Fruit fly (Drosophila melanogaster): ENCODE results near the gene msn.

The msn gene

dm6 chr3L:2551137-2551676 is 35.1 kb downstream of the msn start:
- TF ChIP-seq tai (GFP tag; optimal IDR thresholded peaks at IDR 0.05) (no peak), Hr83 (GFP tag; optimal IDR thresholded peaks at IDR 0.05; ENCODE audit: poor library complexity, severe bottlenecking) (no peak), OdsH (GFP tag; optimal IDR thresholded peaks at IDR 0.05) (no peak), dl (GFP tag; optimal IDR thresholded peaks at IDR 0.05; ENCODE audit: insufficient read depth in 1 of 2, partially characterized antibody in 2 of 2) (no peak), Hr78 (GFP tag; optimal IDR thresholded peaks at IDR 0.05) (no peak), sage (GFP tag; optimal IDR thresholded peaks at IDR 0.05) (no peak), foxo (GFP tag; optimal IDR thresholded peaks at IDR 0.05) (no peak), woc (GFP tag; optimal IDR thresholded peaks at IDR 0.05) (no peak), Jra (GFP tag; optimal IDR thresholded peaks at IDR 0.05) (no peak), sv (GFP tag; optimal IDR thresholded peaks at IDR 0.05) (no peak), CrebA (GFP tag; optimal IDR thresholded peaks at IDR 0.05; ENCODE audit: borderline replicate concordance) (no peak), usp (GFP tag; optimal IDR thresholded peaks at IDR 0.05) (no peak), lola (GFP tag; optimal IDR thresholded peaks at IDR 0.05) (no peak)

dm6 chr3L:2548932-2549331 is 37.4 kb downstream of the msn start:
- TF ChIP-seq sv (GFP tag; optimal IDR thresholded peaks at IDR 0.05), result no peak
- TF ChIP-seq Dfd (GFP tag; optimal IDR thresholded peaks at IDR 0.05), result no peak
- no peak for TF ChIP-seq dl (GFP tag; optimal IDR thresholded peaks at IDR 0.05; ENCODE audit: insufficient read depth in 1 of 2, partially characterized antibody in 2 of 2)
- no peak for TF ChIP-seq lola (GFP tag; optimal IDR thresholded peaks at IDR 0.05)
- peak; percentile 47 for TF ChIP-seq dmrt93B (GFP tag; optimal IDR thresholded peaks at IDR 0.05)
- no peak for TF ChIP-seq OdsH (GFP tag; optimal IDR thresholded peaks at IDR 0.05)
- TF ChIP-seq CrebA (GFP tag; optimal IDR thresholded peaks at IDR 0.05; ENCODE audit: borderline replicate concordance), result no peak
- peak; percentile 15 for TF ChIP-seq CG32264 (GFP tag; optimal IDR thresholded peaks at IDR 0.05)
- TF ChIP-seq fru (GFP tag; optimal IDR thresholded peaks at IDR 0.05), result peak; percentile 22
- TF ChIP-seq br (GFP tag; optimal IDR thresholded peaks at IDR 0.05), result no peak
- peak; percentile 20 for TF ChIP-seq ey (GFP tag; optimal IDR thresholded peaks at IDR 0.05)
- TF ChIP-seq sage (GFP tag; optimal IDR thresholded peaks at IDR 0.05), result no peak
- TF ChIP-seq Abd-B (GFP tag; optimal IDR thresholded peaks at IDR 0.05), result no peak
- TF ChIP-seq Jra (GFP tag; optimal IDR thresholded peaks at IDR 0.05), result no peak
- TF ChIP-seq woc (GFP tag; optimal IDR thresholded peaks at IDR 0.05), result no peak
- no peak for TF ChIP-seq pan (optimal IDR thresholded peaks at IDR 0.05)
- TF ChIP-seq GATAd (GFP tag; optimal IDR thresholded peaks at IDR 0.05), result no peak
- TF ChIP-seq h (GFP tag; optimal IDR thresholded peaks at IDR 0.05), result peak; percentile 50
- no peak for TF ChIP-seq brk (GFP tag; optimal IDR thresholded peaks at IDR 0.05)
- no peak for TF ChIP-seq Rel (GFP tag; optimal IDR thresholded peaks at IDR 0.05)
- TF ChIP-seq Rel (tag; optimal IDR thresholded peaks at IDR 0.05), result no peak
- TF ChIP-seq Vsx2 (GFP tag; optimal IDR thresholded peaks at IDR 0.05; ENCODE audit: partially characterized antibody), result no peak
- TF ChIP-seq jim (GFP tag; optimal IDR thresholded peaks at IDR 0.05), result no peak
- peak; percentile 28 for TF ChIP-seq Sp1 (GFP tag; optimal IDR thresholded peaks at IDR 0.05)
- TF ChIP-seq Hr83 (GFP tag; optimal IDR thresholded peaks at IDR 0.05; ENCODE audit: poor library complexity, severe bottlenecking), result no peak
- TF ChIP-seq Hnf4 (GFP tag; optimal IDR thresholded peaks at IDR 0.05), result no peak
- TF ChIP-seq Myc (optimal IDR thresholded peaks at IDR 0.05), result no peak
- TF ChIP-seq psq (GFP tag; optimal IDR thresholded peaks at IDR 0.05), result no peak
- no peak for TF ChIP-seq Dif (GFP tag; optimal IDR thresholded peaks at IDR 0.05; ENCODE audit: partially characterized antibody)
- no peak for TF ChIP-seq dsf (GFP tag; optimal IDR thresholded peaks at IDR 0.05; ENCODE audit: borderline replicate concordance)
- peak; percentile 32 for TF ChIP-seq HLH106 (tag; optimal IDR thresholded peaks at IDR 0.05)
- no peak for TF ChIP-seq usp (GFP tag; optimal IDR thresholded peaks at IDR 0.05)
- peak; percentile 15 for TF ChIP-seq rgr (GFP tag; optimal IDR thresholded peaks at IDR 0.05)
- TF ChIP-seq N (GFP tag; optimal IDR thresholded peaks at IDR 0.05), result no peak
- no peak for TF ChIP-seq Mio (GFP tag; optimal IDR thresholded peaks at IDR 0.05)
- TF ChIP-seq CG9705 (GFP tag; optimal IDR thresholded peaks at IDR 0.05), result peak; percentile 58
- peak in 1 of 2 experiments; percentile 37 for TF ChIP-seq foxo (GFP tag; optimal IDR thresholded peaks at IDR 0.05)
- TF ChIP-seq Hr78 (GFP tag; optimal IDR thresholded peaks at IDR 0.05), result no peak
- no peak for TF ChIP-seq tai (GFP tag; optimal IDR thresholded peaks at IDR 0.05)

Measured in whole organism, wandering third instar larva.